Worm (Caenorhabditis elegans) whole organism, late embryonic: Measurements from ENCODE around the gene nhr-9.

ENCODE experiments used
- ama-1 ChIP-seq: fragments of 150-350 bp; optimal IDR thresholded peaks from 2 replicates; lab custom pipeline; 2014
- ceh-18 ChIP-seq: sonication (generic microtip); optimal IDR thresholded peaks from 2 replicates; lab custom pipeline; 2016; ENCODE audit warnings: missing genetic modification characterization, missing compliant biosample characterization
- ceh-22 ChIP-seq: sonication (generic microtip); optimal IDR thresholded peaks from 2 replicates; lab custom pipeline; 2017; ENCODE audit warnings: missing biosample characterization, missing genetic modification characterization
- ceh-9 ChIP-seq: sonication (generic microtip); optimal IDR thresholded peaks from 2 replicates; lab custom pipeline; 2016; ENCODE audit warnings: mild to moderate bottlenecking, missing genetic modification characterization, inconsistent platforms, missing compliant biosample characterization
- elt-2 ChIP-seq: sonication (generic microtip); optimal IDR thresholded peaks from 2 replicates; lab custom pipeline; 2016; ENCODE audit warnings: missing genetic modification reagents, missing genetic modification characterization, missing compliant biosample characterization
- fkh-10 ChIP-seq: fragments of 150-350 bp; optimal IDR thresholded peaks from 2 replicates; lab custom pipeline; 2014; ENCODE audit warnings: missing biosample characterization, missing genetic modification reagents, missing genetic modification characterization
- gmeb-2 ChIP-seq: sonication (generic microtip); optimal IDR thresholded peaks from 2 replicates; lab custom pipeline; 2016; ENCODE audit warnings: missing genetic modification characterization, inconsistent platforms, missing compliant biosample characterization
- hlh-30 ChIP-seq: sonication (generic microtip); optimal IDR thresholded peaks from 2 replicates; lab custom pipeline; 2017; ENCODE audit warnings: antibody characterized with exemption, missing genetic modification characterization, missing compliant biosample characterization; ENCODE audit not compliant: insufficient read depth
- hlh-8 ChIP-seq: sonication (generic microtip); optimal IDR thresholded peaks from 2 replicates; lab custom pipeline; 2016; ENCODE audit warnings: missing genotype, missing genetic modification characterization, missing compliant biosample characterization
- nfya-1 ChIP-seq: sonication (generic microtip); optimal IDR thresholded peaks from 2 replicates; lab custom pipeline; 2017; ENCODE audit warnings: missing genetic modification characterization, mild to moderate bottlenecking, missing compliant biosample characterization, antibody characterized with exemption, moderate library complexity
- nhr-11 ChIP-seq: fragments of 150-350 bp; optimal IDR thresholded peaks from 2 replicates; lab custom pipeline; 2014; ENCODE audit warnings: missing biosample characterization, missing genetic modification characterization
- pha-4 ChIP-seq: fragments of 150-350 bp; optimal IDR thresholded peaks from 2 replicates; lab custom pipeline; 2018; ENCODE audit warnings: missing biosample characterization, missing genetic modification reagents, missing genetic modification characterization
- pqm-1 ChIP-seq: sonication (generic microtip); optimal IDR thresholded peaks from 2 replicates; lab custom pipeline; 2016; ENCODE audit warnings: missing genetic modification characterization, missing compliant biosample characterization
- tbx-2 ChIP-seq: sonication (generic microtip); optimal IDR thresholded peaks from 2 replicates; lab custom pipeline; 2016; ENCODE audit warnings: missing genetic modification characterization, missing compliant biosample characterization

ce11 chrIII:7084908-7085307 lies 10.4 kb upstream of the nhr-9 start, which contains the start of gene tofu-7:
- TF ChIP-seq hlh-30 (tag; lab: Kevin White, UChicago) (no peak), ceh-18 (tag; lab: Kevin White, UChicago) (no peak), hlh-8 (no peak), gmeb-2 (no peak), fkh-10 (GFP tag; lab: Kevin White, UChicago) (no peak), nhr-11 (tag; lab: Kevin White, UChicago) (no peak), pha-4 (tag; lab: Kevin White, UChicago) (no peak), nfya-1 (no peak), ceh-22 (no peak), ceh-9 (tag; lab: Kevin White, UChicago) (no peak), pqm-1 (tag; lab: Kevin White, UChicago) (no peak), ama-1 (no peak), elt-2 (tag; lab: Kevin White, UChicago) (no peak), tbx-2 (tag; lab: Kevin White, UChicago) (no peak)
